Worm (Caenorhabditis elegans) whole organism, early embryonic: ENCODE results near the gene K10C2.2.

ENCODE experiments used
- B0310.2 ChIP-seq: sonication (generic microtip); optimal IDR thresholded peaks from 2 replicates; lab custom pipeline; 2016; ENCODE audit warnings: mild to moderate bottlenecking, missing genetic modification characterization, missing compliant biosample characterization
- F13C5.2 ChIP-seq: sonication (generic microtip); optimal IDR thresholded peaks from 2 replicates; lab custom pipeline; 2017; ENCODE audit warnings: mild to moderate bottlenecking, missing genetic modification characterization, inconsistent platforms, missing compliant biosample characterization
- aly-1 ChIP-seq: sonication (generic microtip); optimal IDR thresholded peaks from 2 replicates; lab custom pipeline; 2016; ENCODE audit warnings: missing genetic modification characterization, missing compliant biosample characterization
- ama-1 ChIP-seq: fragments of 150-350 bp; optimal IDR thresholded peaks from 2 replicates; lab custom pipeline; 2014
- ceh-13 ChIP-seq: fragments of 200-800 bp; sonication (Bioruptor generic); optimal IDR thresholded peaks from 2 replicates; lab custom pipeline; 2018; ENCODE audit warnings: mild to moderate bottlenecking, missing genetic modification characterization, missing compliant biosample characterization
- ceh-36 ChIP-seq: sonication (generic microtip); optimal IDR thresholded peaks from 2 replicates; lab custom pipeline; 2016; ENCODE audit warnings: missing genetic modification characterization, inconsistent platforms, missing compliant biosample characterization
- ets-7 ChIP-seq: sonication (generic microtip); optimal IDR thresholded peaks from 2 replicates; lab custom pipeline; 2016; ENCODE audit warnings: missing genotype, missing genetic modification characterization, missing compliant biosample characterization
- flt-1 ChIP-seq: fragments of 200-800 bp; sonication (Bioruptor generic); IDR thresholded peaks from 2 replicates; pipeline ENCODE4 v1.3.6; 2022; ENCODE audit warnings: missing genetic modification characterization, missing compliant biosample characterization
- hmbx-1 ChIP-seq: sonication (generic microtip); optimal IDR thresholded peaks from 2 replicates; lab custom pipeline; 2016; ENCODE audit warnings: mild to moderate bottlenecking, missing genetic modification characterization, missing compliant biosample characterization
- hmg-4 ChIP-seq: fragments of 200-800 bp; sonication (Bioruptor generic); optimal IDR thresholded peaks from 2 replicates; lab custom pipeline; 2018; ENCODE audit warnings: mild to moderate bottlenecking, missing genetic modification characterization, missing compliant biosample characterization
- hnd-1 ChIP-seq: sonication (generic microtip); optimal IDR thresholded peaks from 2 replicates; lab custom pipeline; 2016; ENCODE audit warnings: missing genetic modification characterization, missing compliant biosample characterization
- pes-1 ChIP-seq: fragments of 200-800 bp; sonication (Bioruptor generic); IDR thresholded peaks from 2 replicates; pipeline ENCODE4 v1.3.6; 2022; ENCODE audit warnings: missing genetic modification reagents, missing genetic modification characterization, missing compliant biosample characterization
- scrt-1 ChIP-seq: fragments of 200-800 bp; sonication (Bioruptor generic); IDR thresholded peaks from 2 replicates; pipeline ENCODE4 v1.3.6; 2022; ENCODE audit warnings: missing genetic modification characterization, missing compliant biosample characterization
- sea-1 ChIP-seq: fragments of 200-800 bp; sonication (Bioruptor generic); conservative IDR thresholded peaks from 2 replicates; pipeline ENCODE4 v1.3.6; 2022; ENCODE audit warnings: missing genetic modification characterization, missing compliant biosample characterization
- tbx-11 ChIP-seq: fragments of 200-800 bp; sonication (Bioruptor generic); IDR thresholded peaks from 2 replicates; pipeline ENCODE4 v1.3.6; 2022; ENCODE audit warnings: missing genetic modification characterization, missing compliant biosample characterization
- tbx-37 ChIP-seq: fragments of 200-800 bp; sonication (Bioruptor generic); conservative IDR thresholded peaks from 2 replicates; pipeline ENCODE4 v1.3.6; 2022; ENCODE audit warnings: missing genetic modification reagents, missing genetic modification characterization, missing compliant biosample characterization
- tra-4 ChIP-seq: sonication (generic microtip); optimal IDR thresholded peaks from 2 replicates; lab custom pipeline; 2017; ENCODE audit warnings: missing genetic modification characterization, missing compliant biosample characterization

Gene K10C2.2

DNA sequence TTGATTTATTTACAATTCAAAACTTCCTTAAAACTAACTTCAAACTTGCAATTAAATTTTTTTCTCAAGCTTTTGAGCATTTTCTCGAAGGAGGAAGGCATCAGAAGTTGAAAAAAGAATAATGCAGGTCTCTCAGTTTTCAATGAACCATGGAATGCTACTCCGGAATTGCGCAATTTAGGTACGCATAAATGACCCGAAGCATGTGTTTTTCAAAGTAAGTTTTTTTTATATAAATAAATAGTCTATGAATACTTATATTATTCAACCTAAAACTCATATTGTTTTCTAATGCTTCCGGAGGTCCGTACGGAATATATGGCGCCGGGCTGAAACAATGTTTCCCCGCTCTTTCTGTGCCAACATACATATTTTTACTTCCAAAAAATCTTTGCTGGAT, at the start of gene K10C2.2:
TSS of gene K10C2.2 (minus strand) at position 101 of the 400 bp plus-strand sequence.
- TF ChIP-seq ceh-36 (tag; lab: Kevin White, UChicago) (no peak), tra-4 (no peak), aly-1 (tag; lab: Kevin White, UChicago) (no peak), pes-1 (GFP tag; lab: Robert Waterston, UW) (no peak), F13C5.2 (tag; lab: Kevin White, UChicago) (no peak)

DNA sequence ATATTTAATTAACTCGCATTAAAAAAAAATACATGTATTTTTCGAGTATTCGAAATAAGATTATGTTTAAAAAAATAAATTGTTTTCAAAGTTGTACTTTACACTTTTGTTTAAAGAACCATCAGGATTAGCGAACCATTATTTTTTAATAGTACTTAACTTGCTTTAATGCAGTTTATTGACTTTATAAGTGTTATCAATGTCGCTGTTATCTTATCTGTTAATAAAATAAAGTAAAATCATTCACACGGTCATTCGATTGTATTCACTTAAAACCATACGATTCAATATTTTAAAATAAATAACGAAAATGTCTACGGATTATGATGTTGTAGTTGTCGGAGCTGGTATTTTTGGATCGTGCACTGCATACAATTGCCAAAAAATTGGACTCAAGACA, 43.0 kb upstream of the K10C2.2 start, which contains the start of gene C15B12.1:
TSS of gene C15B12.1 (plus strand) at position 271 of the 400 bp plus-strand sequence.
- no peak for TF ChIP-seq aly-1 (tag; lab: Kevin White, UChicago)
- TF ChIP-seq hnd-1: no peak

DNA sequence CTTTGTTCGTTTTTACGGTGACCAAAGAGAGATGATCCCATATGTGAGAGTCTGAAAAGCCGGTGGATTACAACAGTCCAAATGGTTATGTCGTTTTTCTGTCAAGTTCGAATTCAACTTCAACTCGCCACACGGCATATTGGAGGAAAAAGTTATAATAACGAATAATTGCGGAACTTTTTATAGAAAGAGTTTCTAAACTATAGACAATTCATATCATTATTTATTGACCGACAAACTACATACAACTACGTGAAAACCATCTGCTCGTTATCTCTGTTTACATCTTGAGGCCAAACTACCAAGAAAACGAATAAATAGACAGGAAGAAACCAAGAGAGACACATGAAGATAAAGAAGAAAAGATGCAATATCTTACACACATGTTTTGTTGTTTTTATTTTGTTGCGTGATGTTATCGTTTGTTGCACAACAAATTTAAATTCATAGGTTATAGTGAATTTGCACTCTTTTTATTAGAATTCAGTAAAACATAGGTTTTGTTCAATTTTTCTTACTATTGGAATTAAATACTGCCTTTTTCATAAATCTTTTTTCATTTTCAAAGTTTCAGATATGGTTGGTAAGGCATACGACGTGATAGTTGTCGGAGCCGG, 40.2 kb upstream of the K10C2.2 start, which contains the start of the genes C15B12.4 and C15B12.8:
TSS of gene C15B12.4 (minus strand) at position 51 of the 617 bp plus-strand sequence.
TSS of gene C15B12.8 (plus strand) at position 567 of the 617 bp plus-strand sequence.
- TF ChIP-seq hmbx-1 (tag; lab: Kevin White, UChicago): no peak
- no peak for TF ChIP-seq ets-7
- no peak for TF ChIP-seq B0310.2 (tag; lab: Kevin White, UChicago)
- no peak for TF ChIP-seq tbx-11 (GFP tag; lab: Robert Waterston, UW)
- no peak for TF ChIP-seq tra-4
- no peak for TF ChIP-seq ceh-13 (GFP tag; lab: Kevin White, UChicago)
- TF ChIP-seq hmg-4 (GFP tag; lab: Kevin White, UChicago): no peak
- TF ChIP-seq F13C5.2 (tag; lab: Kevin White, UChicago): no peak
- no peak for TF ChIP-seq ceh-36 (tag; lab: Kevin White, UChicago)
- no peak for TF ChIP-seq flt-1 (GFP tag; lab: Robert Waterston, UW)
- no peak for TF ChIP-seq hnd-1
- no peak for TF ChIP-seq tbx-37 (GFP tag; lab: Robert Waterston, UW)
- TF ChIP-seq aly-1 (tag; lab: Kevin White, UChicago): no peak
- TF ChIP-seq sea-1 (GFP tag; lab: Robert Waterston, UW): no peak
- TF ChIP-seq scrt-1 (GFP tag; lab: Robert Waterston, UW): no peak
- TF ChIP-seq pes-1 (GFP tag; lab: Robert Waterston, UW): no peak
- no peak for TF ChIP-seq ama-1

DNA sequence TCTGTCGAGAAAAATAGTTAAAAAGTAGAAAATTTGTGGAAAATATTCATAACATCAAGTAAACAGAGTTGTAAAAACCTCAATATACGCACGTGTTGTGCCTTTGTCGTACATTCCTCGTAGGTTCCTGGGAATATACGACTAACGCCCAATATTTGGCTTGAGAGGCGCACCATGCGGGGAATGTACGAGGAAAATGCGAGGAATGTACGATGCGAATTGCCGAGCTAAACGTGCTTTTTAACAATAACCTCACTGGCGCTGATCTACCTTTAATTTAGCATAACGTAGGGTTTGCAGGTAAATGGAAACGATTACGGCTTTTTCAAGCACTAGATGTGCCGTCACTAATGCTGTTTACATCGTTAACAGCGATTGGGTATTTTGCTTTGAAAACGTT, 34.9 kb upstream of the K10C2.2 start, which contains the start of gene C15B12.9:
TSS of gene C15B12.9 (plus strand) at position 301 of the 400 bp plus-strand sequence.
- TF ChIP-seq hmg-4 (GFP tag; lab: Kevin White, UChicago) (no peak), sea-1 (GFP tag; lab: Robert Waterston, UW) (no peak), tbx-11 (GFP tag; lab: Robert Waterston, UW) (no peak), flt-1 (GFP tag; lab: Robert Waterston, UW) (no peak), hnd-1 (no peak), ceh-13 (GFP tag; lab: Kevin White, UChicago) (no peak), aly-1 (tag; lab: Kevin White, UChicago) (no peak), scrt-1 (GFP tag; lab: Robert Waterston, UW) (no peak), tbx-37 (GFP tag; lab: Robert Waterston, UW) (no peak), hmbx-1 (tag; lab: Kevin White, UChicago) (no peak), tra-4 (no peak), B0310.2 (tag; lab: Kevin White, UChicago) (no peak), pes-1 (GFP tag; lab: Robert Waterston, UW) (no peak), ceh-36 (tag; lab: Kevin White, UChicago) (no peak), ama-1 (no peak), ets-7 (no peak), F13C5.2 (tag; lab: Kevin White, UChicago) (no peak)

DNA sequence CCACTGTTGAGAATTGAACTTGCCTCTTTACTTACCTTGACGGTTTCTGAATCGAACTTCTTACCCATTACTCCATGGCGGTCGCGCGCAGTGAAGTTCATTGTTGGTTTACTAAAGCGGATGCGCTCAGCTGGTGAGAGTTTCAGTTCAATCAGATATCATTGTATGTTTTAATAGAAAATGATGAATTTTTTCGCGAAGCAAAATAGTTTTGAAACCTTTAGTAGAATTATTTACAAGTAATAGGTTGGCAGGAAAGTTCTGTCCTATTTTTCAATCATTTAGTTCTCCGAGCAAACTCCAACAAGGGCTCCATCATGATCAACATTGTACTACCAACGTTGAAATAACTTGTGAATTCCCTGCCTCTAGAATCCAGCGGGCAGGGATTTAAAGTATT, 33.9 kb upstream of the K10C2.2 start, which contains the start of gene C15B12.3:
TSS of gene C15B12.3 (minus strand) at position 101 of the 400 bp plus-strand sequence.
- TF ChIP-seq scrt-1 (GFP tag; lab: Robert Waterston, UW) (no peak), F13C5.2 (tag; lab: Kevin White, UChicago) (no peak), tbx-11 (GFP tag; lab: Robert Waterston, UW) (no peak), tbx-37 (GFP tag; lab: Robert Waterston, UW) (no peak), flt-1 (GFP tag; lab: Robert Waterston, UW) (no peak)

DNA sequence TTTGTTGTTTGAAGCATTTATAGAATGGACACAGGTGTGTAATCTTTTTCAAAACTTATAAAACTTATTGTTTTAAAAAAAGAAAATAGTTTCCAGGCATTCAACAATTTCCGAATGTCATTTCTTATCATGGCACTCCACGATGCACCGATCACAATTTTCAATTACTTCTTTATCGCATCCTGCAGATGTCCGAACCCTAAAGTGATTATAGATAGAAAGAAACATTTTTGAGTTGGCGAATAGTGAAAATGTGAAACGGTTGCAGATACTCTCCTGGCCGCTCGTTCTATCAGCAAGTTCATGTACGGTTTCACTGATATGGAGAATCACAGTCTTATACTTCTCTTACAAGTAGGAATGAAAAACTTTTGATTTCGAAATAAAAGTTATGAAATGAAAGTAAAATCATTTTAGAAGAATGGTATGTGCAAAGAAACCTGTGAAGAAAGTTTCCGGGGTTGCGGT, 29.4 kb upstream of the K10C2.2 start, which contains the start of gene C15B12.2:
TSS of gene C15B12.2 (plus strand) at position 418 of the 468 bp plus-strand sequence.
- no peak for TF ChIP-seq hnd-1
- no peak for TF ChIP-seq pes-1 (GFP tag; lab: Robert Waterston, UW)
- no peak for TF ChIP-seq ceh-13 (GFP tag; lab: Kevin White, UChicago)
- TF ChIP-seq ceh-36 (tag; lab: Kevin White, UChicago): no peak
- no peak for TF ChIP-seq aly-1 (tag; lab: Kevin White, UChicago)
- no peak for TF ChIP-seq flt-1 (GFP tag; lab: Robert Waterston, UW)
- TF ChIP-seq hmbx-1 (tag; lab: Kevin White, UChicago): no peak
- no peak for TF ChIP-seq tra-4

DNA sequence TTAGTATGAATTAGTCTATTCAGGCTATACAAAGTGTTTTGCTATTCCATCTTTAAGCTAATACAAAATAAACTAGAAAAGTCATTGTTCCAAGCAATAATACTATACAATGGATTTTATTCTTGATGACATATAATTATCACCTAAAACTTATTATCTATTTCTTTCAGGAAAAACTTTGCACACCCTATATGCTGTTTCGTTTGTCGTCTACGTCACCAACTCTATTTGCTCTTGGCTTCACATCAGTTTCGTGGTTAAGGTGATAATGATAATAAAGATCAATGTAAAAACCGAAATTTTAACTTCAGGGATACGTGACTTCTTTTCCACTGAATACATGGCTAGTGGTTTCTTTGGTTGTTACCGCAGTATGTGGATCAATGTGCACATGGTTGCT, 28.9 kb upstream of the K10C2.2 start:
- TF ChIP-seq hnd-1: no peak

DNA sequence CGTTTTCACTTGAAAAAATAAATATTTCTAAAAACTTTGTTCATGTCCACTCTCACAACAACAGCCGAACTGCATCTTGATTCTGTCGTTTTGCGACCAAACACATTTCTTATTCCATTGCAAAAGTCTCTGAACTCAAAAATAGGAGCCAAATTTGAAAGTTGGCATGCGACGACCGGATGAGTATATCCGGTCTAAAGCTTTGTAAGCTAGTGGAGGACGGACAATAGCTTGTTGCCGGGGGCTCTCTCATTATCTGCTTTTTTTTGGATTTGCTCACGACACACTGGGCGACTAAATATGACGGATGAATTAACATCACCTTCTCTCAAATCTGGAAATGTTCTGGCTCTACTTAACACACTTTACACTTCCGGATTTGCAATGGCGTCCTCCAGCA, 28.1 kb upstream of the K10C2.2 start, which contains the start of gene K04E7.1:
TSS of gene K04E7.1 (plus strand) at position 301 of the 400 bp plus-strand sequence.
- no peak for TF ChIP-seq hmg-4 (GFP tag; lab: Kevin White, UChicago)
- no peak for TF ChIP-seq tbx-11 (GFP tag; lab: Robert Waterston, UW)
- TF ChIP-seq tbx-37 (GFP tag; lab: Robert Waterston, UW): no peak
- TF ChIP-seq tra-4: no peak
- no peak for TF ChIP-seq sea-1 (GFP tag; lab: Robert Waterston, UW)
- no peak for TF ChIP-seq ets-7
- no peak for TF ChIP-seq scrt-1 (GFP tag; lab: Robert Waterston, UW)
- no peak for TF ChIP-seq ceh-36 (tag; lab: Kevin White, UChicago)
- TF ChIP-seq hmbx-1 (tag; lab: Kevin White, UChicago): no peak
- no peak for TF ChIP-seq pes-1 (GFP tag; lab: Robert Waterston, UW)
